Worm (Caenorhabditis elegans) whole organism, midembryonic: ENCODE measurements around the gene ZC449.7.

Experiments used
- cog-1 ChIP-seq: sonication (generic microtip); optimal IDR thresholded peaks from 2 replicates; lab custom pipeline; 2016; ENCODE audit warnings: missing genetic modification characterization, missing compliant biosample characterization
- flt-1 ChIP-seq: fragments of 200-800 bp; sonication (Bioruptor generic); IDR thresholded peaks from 2 replicates; pipeline ENCODE4 v1.3.6; 2022; ENCODE audit warnings: missing genetic modification characterization, missing compliant biosample characterization
- med-1 ChIP-seq: sonication (generic microtip); optimal IDR thresholded peaks from 2 replicates; lab custom pipeline; 2017; ENCODE audit warnings: missing genetic modification characterization, mild to moderate bottlenecking, missing compliant biosample characterization, antibody characterized with exemption, missing genetic modification reagents; ENCODE audit not compliant: insufficient read depth
- ref-1 ChIP-seq: fragments of 200-800 bp; sonication (Bioruptor generic); conservative IDR thresholded peaks from 2 replicates; pipeline ENCODE4 v1.3.6; 2022; ENCODE audit warnings: missing genetic modification reagents, missing genetic modification characterization, missing compliant biosample characterization

DNA sequence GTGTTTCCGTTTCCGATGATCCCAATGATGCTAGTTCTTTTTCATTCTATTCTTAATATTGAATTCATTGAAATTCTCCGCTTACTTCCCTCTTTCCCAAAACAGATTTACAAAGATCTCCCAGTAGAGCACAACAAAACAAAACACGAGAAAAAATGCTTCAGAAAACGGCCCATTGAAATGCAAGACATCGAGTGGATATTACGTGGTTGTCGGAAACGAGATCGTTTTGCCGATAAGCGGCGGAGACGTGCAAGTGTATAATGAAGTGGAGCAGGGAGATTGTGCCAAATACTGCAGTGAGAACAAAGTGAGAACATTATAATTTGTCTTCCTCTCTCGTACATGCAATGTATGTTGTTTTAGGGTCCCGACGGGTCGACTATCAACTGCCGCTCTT is 12.6 kb downstream of the ZC449.7 start:
- TF ChIP-seq cog-1 (tag; lab: Kevin White, UChicago) (no peak), ref-1 (GFP tag; lab: Robert Waterston, UW) (no peak), med-1 (no peak), flt-1 (no peak)
